Worm (Caenorhabditis elegans) whole organism, young adult: ENCODE measurements around the gene srx-67.

Experiments used
- Y56A3A.18 ChIP-seq: fragments of 200-800 bp; sonication (Bioruptor generic); IDR thresholded peaks from 2 replicates; pipeline ENCODE4 v1.3.6; 2022; ENCODE audit warnings: missing genetic modification reagents, missing genetic modification characterization, missing compliant biosample characterization
- attf-5 ChIP-seq: fragments of 200-800 bp; sonication (Bioruptor generic); optimal IDR thresholded peaks from 2 replicates; lab custom pipeline; 2018; ENCODE audit warnings: mild to moderate bottlenecking, missing genetic modification characterization, missing compliant biosample characterization
- hmg-20 ChIP-seq: fragments of 200-800 bp; sonication (Bioruptor generic); IDR thresholded peaks from 2 replicates; pipeline ENCODE4 v1.3.6; 2022; ENCODE audit warnings: missing genetic modification reagents, missing genetic modification characterization, missing compliant biosample characterization
- mcd-1 ChIP-seq: fragments of 200-800 bp; sonication (Bioruptor generic); IDR thresholded peaks from 2 replicates; pipeline ENCODE4 v1.3.6; 2022; ENCODE audit warnings: missing genetic modification reagents, missing genetic modification characterization, missing compliant biosample characterization
- sdz-38 ChIP-seq: sonication (generic microtip); optimal IDR thresholded peaks from 2 replicates; lab custom pipeline; 2016; ENCODE audit warnings: missing genotype, missing genetic modification characterization, missing compliant biosample characterization
- snpc-4 ChIP-seq, 5 experiments: fragments of 150-350 bp in 1 of 5; sonication (generic microtip) in 4 of 5; optimal IDR thresholded peaks; 2 replicates each; lab custom pipeline; 2014 to 2018; ENCODE audit warnings: missing genetic modification characterization in 5 of 5, missing biosample characterization in 3 of 5, antibody characterized with exemption in 2 of 5, mild to moderate bottlenecking in 2 of 5, missing compliant biosample characterization in 2 of 5, missing genotype in 2 of 5, moderate library complexity in 2 of 5, missing genetic modification reagents in 1 of 5

- TF ChIP-seq mcd-1 (no peak), snpc-4 (GFP tag; optimal IDR thresholded peaks at IDR 0.05; lab: Kevin White, UChicago) (no peak), snpc-4 (tag; optimal IDR thresholded peaks at IDR 0.05; lab: Kevin White, UChicago) (no peak), hmg-20 (GFP tag; lab: Robert Waterston, UW) (no peak), attf-5 (GFP tag; lab: Kevin White, UChicago) (no peak), sdz-38 (tag; lab: Kevin White, UChicago) (no peak), Y56A3A.18 (GFP tag; lab: Robert Waterston, UW) (no peak)
Observed at ce11 chrV:3945053-3945452, 28.5 kb downstream of the srx-67 start, which contains the start of gene cyp-35B3.
